Worm (Caenorhabditis elegans) whole organism, late embryonic: ENCODE measurements around the gene cest-8.

Source experiments
- C38D4.7 ChIP-seq: fragments of 200-800 bp; sonication (Bioruptor generic); optimal IDR thresholded peaks from 2 replicates; lab custom pipeline; 2018; ENCODE audit warnings: mild to moderate bottlenecking, missing genetic modification characterization, moderate library complexity, missing compliant biosample characterization
- ama-1 ChIP-seq: fragments of 150-350 bp; optimal IDR thresholded peaks from 2 replicates; lab custom pipeline; 2014
- ceh-9 ChIP-seq: sonication (generic microtip); optimal IDR thresholded peaks from 2 replicates; lab custom pipeline; 2016; ENCODE audit warnings: mild to moderate bottlenecking, missing genetic modification characterization, inconsistent platforms, missing compliant biosample characterization
- ets-4 ChIP-seq: sonication (generic microtip); optimal IDR thresholded peaks from 2 replicates; lab custom pipeline; 2016; ENCODE audit warnings: missing genetic modification characterization, missing compliant biosample characterization
- gmeb-2 ChIP-seq: sonication (generic microtip); optimal IDR thresholded peaks from 2 replicates; lab custom pipeline; 2016; ENCODE audit warnings: missing genetic modification characterization, inconsistent platforms, missing compliant biosample characterization
- hlh-15 ChIP-seq: sonication (generic microtip); optimal IDR thresholded peaks from 2 replicates; lab custom pipeline; 2016; ENCODE audit warnings: missing genetic modification characterization, missing compliant biosample characterization
- hlh-30 ChIP-seq: sonication (generic microtip); optimal IDR thresholded peaks from 2 replicates; lab custom pipeline; 2017; ENCODE audit warnings: antibody characterized with exemption, missing genetic modification characterization, missing compliant biosample characterization; ENCODE audit not compliant: insufficient read depth
- madf-2 ChIP-seq: sonication (generic microtip); optimal IDR thresholded peaks from 2 replicates; lab custom pipeline; 2017; ENCODE audit warnings: missing genetic modification characterization, missing compliant biosample characterization
- pqm-1 ChIP-seq: sonication (generic microtip); optimal IDR thresholded peaks from 2 replicates; lab custom pipeline; 2016; ENCODE audit warnings: missing genetic modification characterization, missing compliant biosample characterization
- unc-55 ChIP-seq: sonication (generic microtip); optimal IDR thresholded peaks from 2 replicates; lab custom pipeline; 2017; ENCODE audit warnings: missing biosample characterization, missing genetic modification reagents, missing genetic modification characterization
- unc-86 ChIP-seq: sonication (generic microtip); optimal IDR thresholded peaks from 2 replicates; lab custom pipeline; 2016; ENCODE audit warnings: missing genetic modification characterization, missing compliant biosample characterization
- zip-5 ChIP-seq: sonication (generic microtip); optimal IDR thresholded peaks from 2 replicates; lab custom pipeline; 2016; ENCODE audit warnings: missing genetic modification characterization, missing compliant biosample characterization

- TF ChIP-seq ceh-9 (tag; lab: Kevin White, UChicago) (no peak), C38D4.7 (no peak), madf-2 (no peak), ama-1 (no peak), pqm-1 (tag; lab: Kevin White, UChicago) (no peak), hlh-30 (tag; lab: Kevin White, UChicago) (no peak), unc-86 (tag; lab: Kevin White, UChicago) (no peak), zip-5 (no peak), gmeb-2 (no peak), ets-4 (no peak), hlh-15 (tag; lab: Kevin White, UChicago) (no peak), unc-55 (GFP tag; lab: Kevin White, UChicago) (no peak)
Observed at ce11 chrX:12179817-12180384, 39.6 kb upstream of the cest-8 start.
